Fruit fly (Drosophila melanogaster) whole organism, prepupa: Measurements from ENCODE around the gene CG34327.

ENCODE experiments used
- CG10631 ChIP-seq: fragments of 200-800 bp; sonication (Bioruptor generic); optimal IDR thresholded peaks from 2 replicates; lab custom pipeline; 2016; ENCODE audit warnings: missing biosample characterization, missing genetic modification characterization
- CG10669 ChIP-seq: fragments of 200-800 bp; sonication (Bioruptor generic); optimal IDR thresholded peaks from 3 replicates; lab custom pipeline; 2018; ENCODE audit warnings: missing biosample characterization, mild to moderate bottlenecking, missing genetic modification characterization, moderate library complexity
- CG11294 ChIP-seq: fragments of 200-800 bp; sonication (Bioruptor generic); IDR thresholded peaks from 2 replicates; pipeline ENCODE4 v1.3.6; 2022; ENCODE audit warnings: missing biosample characterization, missing genetic modification characterization
- CG11762 ChIP-seq: fragments of 200-800 bp; sonication (Bioruptor generic); optimal IDR thresholded peaks from 3 replicates; lab custom pipeline; 2016; ENCODE audit warnings: missing biosample characterization, missing genetic modification characterization; ENCODE audit not compliant: insufficient read depth
- CG11902 ChIP-seq: fragments of 200-800 bp; sonication (Bioruptor generic); optimal IDR thresholded peaks from 3 replicates; lab custom pipeline; 2016; ENCODE audit warnings: missing biosample characterization, missing genetic modification characterization
- CG16779 ChIP-seq: fragments of 200-800 bp; sonication (Bioruptor generic); optimal IDR thresholded peaks from 3 replicates; lab custom pipeline; 2017; ENCODE audit warnings: missing biosample characterization, mild to moderate bottlenecking, missing genetic modification characterization
- CG31627 ChIP-seq: fragments of 200-800 bp; sonication (Bioruptor generic); optimal IDR thresholded peaks from 3 replicates; lab custom pipeline; 2016; ENCODE audit warnings: missing biosample characterization, missing genetic modification characterization
- CG32006 ChIP-seq: fragments of 200-800 bp; sonication (Bioruptor generic); optimal IDR thresholded peaks from 3 replicates; lab custom pipeline; 2017; ENCODE audit warnings: missing biosample characterization, mild to moderate bottlenecking, missing genetic modification characterization
- CG34406 ChIP-seq: fragments of 200-800 bp; sonication (Bioruptor generic); optimal IDR thresholded peaks from 3 replicates; lab custom pipeline; 2016; ENCODE audit warnings: missing biosample characterization, missing genetic modification characterization
- CG3919 ChIP-seq: fragments of 200-800 bp; sonication (Bioruptor generic); optimal IDR thresholded peaks from 3 replicates; lab custom pipeline; 2016; ENCODE audit warnings: missing biosample characterization, missing genetic modification characterization
- CG4318 ChIP-seq: fragments of 200-800 bp; sonication (Bioruptor generic); optimal IDR thresholded peaks from 3 replicates; lab custom pipeline; 2017; ENCODE audit warnings: missing biosample characterization, mild to moderate bottlenecking, missing genetic modification characterization
- CG6163 ChIP-seq: fragments of 200-800 bp; sonication (Bioruptor generic); IDR thresholded peaks from 3 replicates; pipeline ENCODE4 v1.3.6; 2022; ENCODE audit warnings: missing biosample characterization, missing genetic modification characterization
- CG6276 ChIP-seq: fragments of 200-800 bp; sonication (Bioruptor generic); optimal IDR thresholded peaks from 2 replicates; lab custom pipeline; 2017; ENCODE audit warnings: missing biosample characterization, mild to moderate bottlenecking, missing genetic modification characterization
- CG6792 ChIP-seq: fragments of 200-800 bp; sonication (Bioruptor generic); optimal IDR thresholded peaks from 3 replicates; lab custom pipeline; 2016; ENCODE audit warnings: missing biosample characterization, missing genetic modification characterization
- CG6808 ChIP-seq: fragments of 200-800 bp; sonication (Bioruptor generic); optimal IDR thresholded peaks from 3 replicates; lab custom pipeline; 2017; ENCODE audit warnings: missing biosample characterization, missing genetic modification characterization, mild to moderate bottlenecking, moderate library complexity, missing genetic modification reagents
- CG7368 ChIP-seq: fragments of 200-800 bp; sonication (Bioruptor generic); optimal IDR thresholded peaks from 3 replicates; lab custom pipeline; 2016; ENCODE audit warnings: missing biosample characterization, missing genetic modification characterization
- CG8119 ChIP-seq: fragments of 200-800 bp; sonication (Bioruptor generic); IDR thresholded peaks from 3 replicates; pipeline ENCODE4 v1.3.6; 2022; ENCODE audit warnings: missing biosample characterization, missing genetic modification characterization
- CG8319 ChIP-seq: fragments of 200-800 bp; sonication (Bioruptor generic); optimal IDR thresholded peaks from 3 replicates; lab custom pipeline; 2016; ENCODE audit warnings: missing biosample characterization, missing genetic modification characterization
- CG8632 ChIP-seq: fragments of 200-800 bp; sonication (Bioruptor generic); optimal IDR thresholded peaks from 3 replicates; lab custom pipeline; 2016; ENCODE audit warnings: missing biosample characterization, missing genetic modification characterization
- CG9139 ChIP-seq: fragments of 200-800 bp; sonication (Bioruptor generic); optimal IDR thresholded peaks from 3 replicates; lab custom pipeline; 2017; ENCODE audit warnings: missing biosample characterization, mild to moderate bottlenecking, missing genetic modification characterization
- Eip75B ChIP-seq: fragments of 200-800 bp; sonication (Bioruptor generic); optimal IDR thresholded peaks from 3 replicates; lab custom pipeline; 2016; ENCODE audit warnings: missing biosample characterization, missing genetic modification characterization
- Eip78C ChIP-seq: fragments of 200-800 bp; sonication (Bioruptor generic); peaks from one replicate; lab custom pipeline; 2016; ENCODE audit warnings: missing biosample characterization, missing genetic modification characterization
- Eip93F ChIP-seq: fragments of 200-800 bp; sonication (Bioruptor generic); optimal IDR thresholded peaks from 2 replicates; lab custom pipeline; 2016; ENCODE audit warnings: missing biosample characterization, mild to moderate bottlenecking, missing genetic modification characterization
- Ets96B ChIP-seq: fragments of 200-800 bp; optimal IDR thresholded peaks from 2 replicates; lab custom pipeline; 2019; ENCODE audit warnings: missing biosample characterization, mild to moderate bottlenecking, missing genetic modification characterization, moderate library complexity
- Gug ChIP-seq: fragments of 200-800 bp; sonication (Bioruptor generic); IDR thresholded peaks from 2 replicates; pipeline ENCODE4 v1.3.6; 2022; ENCODE audit warnings: missing biosample characterization, missing genetic modification characterization
- Hr4 ChIP-seq: fragments of 200-800 bp; sonication (Bioruptor generic); optimal IDR thresholded peaks from 3 replicates; lab custom pipeline; 2016; ENCODE audit warnings: missing biosample characterization, missing genetic modification characterization
- Lpt ChIP-seq: fragments of 200-800 bp; sonication (Bioruptor generic); optimal IDR thresholded peaks from 3 replicates; lab custom pipeline; 2016; ENCODE audit warnings: missing biosample characterization, missing genetic modification characterization
- Met ChIP-seq: fragments of 200-800 bp; sonication (Bioruptor generic); optimal IDR thresholded peaks from 3 replicates; lab custom pipeline; 2016; ENCODE audit warnings: missing biosample characterization, missing genetic modification characterization
- OdsH ChIP-seq: fragments of 200-800 bp; sonication (Bioruptor generic); optimal IDR thresholded peaks from 3 replicates; lab custom pipeline; 2016; ENCODE audit warnings: missing biosample characterization, missing genetic modification characterization
- Smox ChIP-seq: fragments of 200-800 bp; sonication (Bioruptor generic); optimal IDR thresholded peaks from 3 replicates; lab custom pipeline; 2016; ENCODE audit warnings: missing biosample characterization, missing genetic modification characterization
- Sox102F ChIP-seq: fragments of 200-800 bp; sonication (Bioruptor generic); optimal IDR thresholded peaks from 2 replicates; lab custom pipeline; 2016; ENCODE audit warnings: missing biosample characterization, mild to moderate bottlenecking, missing genetic modification characterization
- Sox14 ChIP-seq: fragments of 200-800 bp; sonication (Bioruptor generic); optimal IDR thresholded peaks from 3 replicates; lab custom pipeline; 2016; ENCODE audit warnings: missing biosample characterization, missing genetic modification characterization
- acj6 ChIP-seq: fragments of 200-800 bp; sonication (Bioruptor generic); optimal IDR thresholded peaks from 3 replicates; lab custom pipeline; 2016; ENCODE audit warnings: missing biosample characterization, missing genetic modification characterization
- dac ChIP-seq: fragments of 200-800 bp; sonication (Bioruptor generic); optimal IDR thresholded peaks from 2 replicates; lab custom pipeline; 2017; ENCODE audit warnings: missing biosample characterization, mild to moderate bottlenecking, missing genetic modification characterization
- dsx ChIP-seq: fragments of 200-800 bp; optimal IDR thresholded peaks from 3 replicates; lab custom pipeline; 2019; ENCODE audit warnings: missing biosample characterization, mild to moderate bottlenecking, missing genetic modification characterization, moderate library complexity; ENCODE audit not compliant: poor library complexity, severe bottlenecking
- fd85E ChIP-seq: fragments of 200-800 bp; sonication (Bioruptor generic); optimal IDR thresholded peaks from 3 replicates; lab custom pipeline; 2016; ENCODE audit warnings: missing biosample characterization, missing genetic modification characterization
- fkh ChIP-seq: fragments of 200-800 bp; sonication (Bioruptor generic); optimal IDR thresholded peaks from 3 replicates; lab custom pipeline; 2017; ENCODE audit warnings: missing biosample characterization, mild to moderate bottlenecking, missing genetic modification characterization, moderate library complexity
- pdm3 ChIP-seq: fragments of 200-800 bp; sonication (Bioruptor generic); optimal IDR thresholded peaks from 3 replicates; lab custom pipeline; 2016; ENCODE audit warnings: missing biosample characterization, missing genetic modification characterization
- salr ChIP-seq, 2 experiments: fragments of 200-800 bp; sonication (Bioruptor generic); optimal IDR thresholded peaks; 3 replicates each; lab custom pipeline; 2016 to 2018; ENCODE audit warnings: missing biosample characterization in 2 of 2, missing genetic modification characterization in 2 of 2, mild to moderate bottlenecking in 1 of 2
- spab ChIP-seq: fragments of 200-800 bp; sonication (Bioruptor generic); optimal IDR thresholded peaks from 2 replicates; lab custom pipeline; 2017; ENCODE audit warnings: missing biosample characterization, mild to moderate bottlenecking, missing genetic modification characterization, missing genetic modification reagents
- ss ChIP-seq, 2 experiments: fragments of 200-800 bp; sonication (Bioruptor generic); optimal IDR thresholded peaks; 2 replicates in 1 of 2; 3 replicates in 1 of 2; lab custom pipeline; 2017 to 2018; ENCODE audit warnings: mild to moderate bottlenecking in 2 of 2, missing biosample characterization in 2 of 2, missing genetic modification characterization in 2 of 2, moderate library complexity in 1 of 2
- svp ChIP-seq: fragments of 200-800 bp; sonication (Bioruptor generic); peaks from one replicate; lab custom pipeline; 2016; ENCODE audit warnings: missing biosample characterization, missing genetic modification characterization
- topi ChIP-seq: fragments of 200-800 bp; sonication (Bioruptor generic); optimal IDR thresholded peaks from 3 replicates; lab custom pipeline; 2016; ENCODE audit warnings: missing biosample characterization, missing genetic modification characterization

CG34327 gene

dm6 chrX:17181264-17182198 is 42.1 kb downstream of the CG34327 start (continued):
- TF ChIP-seq Ets96B (no peak), fd85E (GFP tag; lab: Kevin White, UChicago) (no peak), Eip75B (GFP tag; lab: Kevin White, UChicago) (no peak), Smox (GFP tag; lab: Kevin White, UChicago) (peak; percentile 33), OdsH (GFP tag; lab: Kevin White, UChicago) (peak; percentile 41), CG6276 (GFP tag; lab: Kevin White, UChicago) (no peak), svp (GFP tag; lab: Kevin White, UChicago) (peak; percentile 69), CG34406 (peak; percentile 25), Hr4 (GFP tag; lab: Kevin White, UChicago) (peak; percentile 10), CG6808 (GFP tag; lab: Kevin White, UChicago) (no peak), topi (peak; percentile 16), CG3919 (GFP tag; lab: Kevin White, UChicago) (peak; percentile 23), CG31627 (no peak), CG8319 (GFP tag; lab: Kevin White, UChicago) (peak; percentile 13), CG11294 (GFP tag; lab: Robert Waterston, UW) (no peak), Eip93F (no peak), dsx (no peak), CG6792 (GFP tag; lab: Kevin White, UChicago) (peak; percentile 37), Met (peak; percentile 30), CG10669 (GFP tag; lab: Kevin White, UChicago) (no peak), CG16779 (tag; lab: Kevin White, UChicago) (no peak), fkh (no peak), CG8119 (peak; percentile 50; the same call in 2 of the 3 replicates), CG11762 (GFP tag; lab: Kevin White, UChicago) (no peak), dac (no peak), CG8632 (GFP tag; lab: Kevin White, UChicago) (peak; percentile 58), acj6 (GFP tag; lab: Kevin White, UChicago) (peak; percentile 34), CG11902 (GFP tag; lab: Kevin White, UChicago) (no peak), ss (GFP tag; optimal IDR thresholded peaks at IDR 0.05; lab: Kevin White, UChicago) (no peak), Sox14 (GFP tag; lab: Kevin White, UChicago) (no peak), spab (no peak), CG32006 (GFP tag; lab: Kevin White, UChicago) (peak; percentile 53), CG7368 (GFP tag; lab: Kevin White, UChicago) (no peak)

- TF ChIP-seq Gug (GFP tag; lab: Robert Waterston, UW), result no peak
- no peak for TF ChIP-seq CG10669 (GFP tag; lab: Kevin White, UChicago)
- TF ChIP-seq CG11762 (GFP tag; lab: Kevin White, UChicago), result no peak
- no peak for TF ChIP-seq Lpt (GFP tag; lab: Kevin White, UChicago)
- TF ChIP-seq Hr4 (GFP tag; lab: Kevin White, UChicago), result no peak
- TF ChIP-seq CG16779 (tag; lab: Kevin White, UChicago), result no peak
- TF ChIP-seq salr (GFP tag; optimal IDR thresholded peaks at IDR 0.05; lab: Kevin White, UChicago), result no peak
- TF ChIP-seq pdm3 (GFP tag; lab: Kevin White, UChicago), result no peak
Measured at dm6 chrX:17180523-17180922, 43.1 kb downstream of the CG34327 start.

DNA sequence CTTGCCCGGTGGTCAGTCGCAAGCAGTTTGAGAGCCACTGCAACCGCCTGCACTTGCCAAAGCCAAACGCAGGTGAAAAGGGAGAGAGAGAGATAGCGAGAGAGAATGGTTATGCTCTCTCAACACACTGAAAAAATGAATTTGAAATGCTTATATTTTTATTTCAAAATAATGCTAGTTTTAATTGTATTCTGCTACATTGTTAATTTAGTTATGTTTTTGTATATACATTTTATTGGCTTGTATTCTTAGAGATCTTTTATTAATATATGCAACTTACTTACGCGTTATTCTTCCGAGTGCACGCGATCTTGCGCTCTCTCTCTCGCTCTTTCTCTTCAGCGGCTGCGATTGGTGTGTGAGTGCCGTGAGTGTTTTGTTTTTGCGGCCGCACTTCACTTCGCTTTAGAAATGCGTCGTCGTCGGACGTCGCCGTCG is 45.1 kb downstream of the CG34327 start:
- peak; percentile 98 for TF ChIP-seq ss (GFP tag; optimal IDR thresholded peaks at IDR 0.05; lab: Kevin White, UChicago)
- no peak for TF ChIP-seq CG32006 (GFP tag; lab: Kevin White, UChicago)
- TF ChIP-seq CG10669 (GFP tag; lab: Kevin White, UChicago), result peak; percentile 97
- peak; percentile 96 for TF ChIP-seq Eip93F
- peak; percentile 100 for TF ChIP-seq Eip78C (GFP tag; lab: Kevin White, UChicago)
- peak; percentile 99 for TF ChIP-seq CG6163 (GFP tag; lab: Robert Waterston, UW)
- peak; percentile 89 to 93 for TF ChIP-seq salr (GFP tag; optimal IDR thresholded peaks at IDR 0.05; lab: Kevin White, UChicago)
- peak; percentile 97 for TF ChIP-seq CG6276 (GFP tag; lab: Kevin White, UChicago)
- peak; percentile 99 for TF ChIP-seq topi
- TF ChIP-seq CG10631 (GFP tag; lab: Kevin White, UChicago), result peak; percentile 88
- TF ChIP-seq Eip75B (GFP tag; lab: Kevin White, UChicago), result peak; percentile 98
- TF ChIP-seq pdm3 (GFP tag; lab: Kevin White, UChicago), result peak; percentile 27
- peak; percentile 95 for TF ChIP-seq CG9139 (GFP tag; lab: Kevin White, UChicago)
- TF ChIP-seq CG6792 (GFP tag; lab: Kevin White, UChicago), result no peak
- TF ChIP-seq CG4318 (GFP tag; lab: Kevin White, UChicago), result peak; percentile 38
- peak; percentile 97 for TF ChIP-seq CG8319 (GFP tag; lab: Kevin White, UChicago)
- peak; percentile 49 for TF ChIP-seq acj6 (GFP tag; lab: Kevin White, UChicago)
- TF ChIP-seq Smox (GFP tag; lab: Kevin White, UChicago), result no peak
- peak; percentile 99 for TF ChIP-seq dsx
- TF ChIP-seq Lpt (GFP tag; lab: Kevin White, UChicago), result no peak
- peak; percentile 95 for TF ChIP-seq CG11902 (GFP tag; lab: Kevin White, UChicago)
- TF ChIP-seq CG3919 (GFP tag; lab: Kevin White, UChicago), result peak; percentile 98
- TF ChIP-seq Sox102F, result no peak
- TF ChIP-seq Ets96B, result peak; percentile 97
